Fruit fly (Drosophila melanogaster): ENCODE results near the gene TAF1B.

Gene TAF1B

DNA sequence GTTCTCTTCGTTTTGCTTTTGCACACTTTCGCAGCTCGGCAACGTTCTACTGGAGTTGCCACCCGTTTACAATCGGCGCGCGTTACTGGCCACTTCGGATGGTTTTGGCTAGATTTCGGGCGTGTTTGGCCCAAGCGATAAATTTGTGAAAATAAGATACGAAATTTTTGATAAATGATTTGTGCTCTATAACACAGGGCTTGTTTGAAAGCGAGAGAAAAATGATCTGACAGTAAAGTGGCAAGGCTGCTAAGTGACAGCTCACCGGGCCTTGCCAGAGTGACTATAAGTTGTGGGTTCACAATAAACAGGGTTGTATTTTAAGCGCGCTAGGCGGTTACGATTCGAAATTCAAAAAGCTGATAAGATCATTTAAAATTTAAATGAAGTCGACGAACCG lies 34.0 kb downstream of the TAF1B start, which contains the start of gene Fmr1 (continued):
- TF ChIP-seq Ada2b (GFP tag; IDR thresholded peaks at IDR 0.05) (no peak; the same call in 1 of the 2 replicates), bsh (GFP tag; optimal IDR thresholded peaks at IDR 0.05) (peak in 1 of 2 experiments; percentile 35), CG4282 (GFP tag; optimal IDR thresholded peaks at IDR 0.05) (peak; percentile 32), tio (GFP tag; optimal IDR thresholded peaks at IDR 0.05) (peak; percentile 22), GATAe (GFP tag; conservative IDR thresholded peaks at IDR 0.05) (no peak), Sox102F (GFP tag; optimal IDR thresholded peaks at IDR 0.05) (peak; percentile 42), H15 (GFP tag; IDR thresholded peaks at IDR 0.05) (no peak), Lhr (GFP tag; optimal IDR thresholded peaks at IDR 0.05) (peak; percentile 85), CG12219 (GFP tag; optimal IDR thresholded peaks at IDR 0.05) (no peak), CG17186 (GFP tag; optimal IDR thresholded peaks at IDR 0.05) (peak; percentile 94), abd-A (tag; optimal IDR thresholded peaks at IDR 0.05) (no peak), CG31224 (GFP tag; IDR thresholded peaks at IDR 0.05) (no peak), gfzf (GFP tag; optimal IDR thresholded peaks at IDR 0.05) (peak; percentile 40), CG13296 (GFP tag; optimal IDR thresholded peaks at IDR 0.05) (no peak), CG18764 (GFP tag; optimal IDR thresholded peaks at IDR 0.05) (peak; percentile 31), CG10267 (tag; optimal IDR thresholded peaks at IDR 0.05) (peak; percentile 70), shn (GFP tag; optimal IDR thresholded peaks at IDR 0.05) (peak; percentile 60), CG8281 (tag; optimal IDR thresholded peaks at IDR 0.05) (no peak), danr (GFP tag; IDR thresholded peaks at IDR 0.05) (no peak), esg (GFP tag; conservative IDR thresholded peaks at IDR 0.05) (no peak; the same call in 1 of the 2 replicates), pho (GFP tag; optimal IDR thresholded peaks at IDR 0.05) (peak; percentile 42), CG17385 (GFP tag; optimal IDR thresholded peaks at IDR 0.05) (no peak), CG11723 (GFP tag; optimal IDR thresholded peaks at IDR 0.05) (peak; percentile 41), onecut (GFP tag; IDR thresholded peaks at IDR 0.05) (no peak), kay (GFP tag; optimal IDR thresholded peaks at IDR 0.05) (peak; percentile 56), CG31365 (tag; optimal IDR thresholded peaks at IDR 0.05) (no peak), HLH4C (GFP tag; IDR thresholded peaks at IDR 0.05; ENCODE audit: partially characterized antibody) (no peak), sug (tag; optimal IDR thresholded peaks at IDR 0.05) (peak; percentile 66), Rx (GFP tag; IDR thresholded peaks at IDR 0.05) (no peak), CG14441 (GFP tag; IDR thresholded peaks at IDR 0.05) (peak; percentile 47; the same call in 1 of the 2 replicates), en (GFP tag; optimal IDR thresholded peaks at IDR 0.05) (no peak), Nf-YA (GFP tag; IDR thresholded peaks at IDR 0.05) (no peak), Hsf (GFP tag; optimal IDR thresholded peaks at IDR 0.05) (peak; percentile 52), aop (GFP tag; IDR thresholded peaks at IDR 0.05) (no peak), B-H1 (GFP tag; IDR thresholded peaks at IDR 0.05) (no peak), CG33213 (GFP tag; optimal IDR thresholded peaks at IDR 0.05) (peak; percentile 67), trh (GFP tag; optimal IDR thresholded peaks at IDR 0.05) (no peak), PHDP (tag; optimal IDR thresholded peaks at IDR 0.05) (peak; percentile 40), zfh1 (GFP tag; IDR thresholded peaks at IDR 0.05) (peak; percentile 31; the same call in 1 of the 3 replicates), CG13287 (GFP tag; IDR thresholded peaks at IDR 0.05; ENCODE audit: partially characterized antibody) (no peak; the same call in 1 of the 2 replicates), pita (GFP tag; optimal IDR thresholded peaks at IDR 0.05) (no peak), CG11085 (GFP tag; IDR thresholded peaks at IDR 0.05) (no peak), CG30431 (GFP tag; optimal IDR thresholded peaks at IDR 0.05) (no peak), MTF-1 (GFP tag; optimal IDR thresholded peaks at IDR 0.05; ENCODE audit: borderline replicate concordance) (no peak), Ravus (GFP tag; IDR thresholded peaks at IDR 0.05) (no peak), ems (GFP tag; optimal IDR thresholded peaks at IDR 0.05) (peak; percentile 27), ara (GFP tag; IDR thresholded peaks at IDR 0.05) (no peak), CG14050 (GFP tag; IDR thresholded peaks at IDR 0.05) (no peak; the same call in 2 of the 3 replicates), crp (GFP tag; optimal IDR thresholded peaks at IDR 0.05) (no peak), CG6689 (GFP tag; IDR thresholded peaks at IDR 0.05) (peak; percentile 50; the same call in 1 of the 2 replicates), Adf1 (GFP tag; IDR thresholded peaks at IDR 0.05) (no peak)
